Worm (Caenorhabditis elegans): Measurements from ENCODE around the gene ZK632.2.

Gene ZK632.2

ce11 chrIII:9806968-9807559 lies 8.2 kb downstream of the ZK632.2 start, which contains the start of gene ZK632.4:
Gene ZK632.4, minus strand, starts transcription at chrIII:9807454.
- TF ChIP-seq ZK546.5 (tag; optimal IDR thresholded peaks at IDR 0.05) (no peak), F13H6.1 (tag; optimal IDR thresholded peaks at IDR 0.05) (no peak), ztf-11 (tag; optimal IDR thresholded peaks at IDR 0.05) (no peak), R02D3.7 (tag; optimal IDR thresholded peaks at IDR 0.05) (no peak), lsy-2 (tag; optimal IDR thresholded peaks at IDR 0.05) (no peak), nhr-129 (tag; optimal IDR thresholded peaks at IDR 0.05) (peak; percentile 10), nhr-6 (tag; optimal IDR thresholded peaks at IDR 0.05) (no peak), sma-9 (GFP tag; optimal IDR thresholded peaks at IDR 0.05) (peak; percentile 56), sma-9 (tag; optimal IDR thresholded peaks at IDR 0.05) (no peak), nhr-21 (tag; optimal IDR thresholded peaks at IDR 0.05) (no peak), nhr-12 (tag; optimal IDR thresholded peaks at IDR 0.05) (no peak), nhr-25 (tag; optimal IDR thresholded peaks at IDR 0.05) (peak; percentile 28), skn-1 (tag; optimal IDR thresholded peaks at IDR 0.05) (no peak)

- TF ChIP-seq sma-9 (GFP tag; optimal IDR thresholded peaks at IDR 0.05) (peak; percentile 62), sma-9 (tag; optimal IDR thresholded peaks at IDR 0.05) (no peak), alr-1 (tag; optimal IDR thresholded peaks at IDR 0.05) (no peak), Y55F3AM.14 (GFP tag; optimal IDR thresholded peaks at IDR 0.05) (peak; percentile 3), blmp-1 (tag; optimal IDR thresholded peaks at IDR 0.05; ENCODE audit: insufficient read depth) (peak; percentile 46), nhr-21 (tag; optimal IDR thresholded peaks at IDR 0.05) (peak; percentile 63), elt-3 (tag; optimal IDR thresholded peaks at IDR 0.05) (no peak), nhr-129 (tag; optimal IDR thresholded peaks at IDR 0.05) (peak; percentile 13), zag-1 (tag; optimal IDR thresholded peaks at IDR 0.05) (no peak), gmeb-1 (tag; optimal IDR thresholded peaks at IDR 0.05) (peak; percentile 52), dmd-4 (tag; optimal IDR thresholded peaks at IDR 0.05) (no peak), aly-2 (tag; optimal IDR thresholded peaks at IDR 0.05) (no peak), ztf-1 (GFP tag; conservative IDR thresholded peaks at IDR 0.05) (no peak), fos-1 (tag; optimal IDR thresholded peaks at IDR 0.05) (no peak), ztf-4 (tag; optimal IDR thresholded peaks at IDR 0.05) (peak; percentile 14), lsy-2 (tag; optimal IDR thresholded peaks at IDR 0.05) (peak in 1 of 2 experiments; percentile 26), ama-1 (optimal IDR thresholded peaks at IDR 0.05) (peak; percentile 80), elt-1 (tag; optimal IDR thresholded peaks at IDR 0.05) (no peak), ceh-16 (tag; optimal IDR thresholded peaks at IDR 0.05) (no peak), unc-55 (GFP tag; optimal IDR thresholded peaks at IDR 0.05) (no peak), F13H6.1 (tag; optimal IDR thresholded peaks at IDR 0.05) (no peak), crh-2 (tag; optimal IDR thresholded peaks at IDR 0.05) (peak; percentile 23), nhr-12 (tag; optimal IDR thresholded peaks at IDR 0.05) (no peak), nhr-237 (tag; optimal IDR thresholded peaks at IDR 0.05) (no peak), sma-3 (GFP tag; optimal IDR thresholded peaks at IDR 0.05) (peak; percentile 61), sem-4 (tag; optimal IDR thresholded peaks at IDR 0.05) (no peak), snpc-4 (tag; optimal IDR thresholded peaks at IDR 0.05) (no peak), nhr-25 (tag; optimal IDR thresholded peaks at IDR 0.05) (peak; percentile 75), unc-62 (GFP tag; optimal IDR thresholded peaks at IDR 0.05) (no peak), mdl-1 (tag; optimal IDR thresholded peaks at IDR 0.05) (peak in 1 of 2 experiments; percentile 28)
Observed at ce11 chrIII:9807560-9808046, 8.7 kb downstream of the ZK632.2 start.

- TF ChIP-seq gmeb-1 (tag; optimal IDR thresholded peaks at IDR 0.05) (no peak), nhr-23 (tag; optimal IDR thresholded peaks at IDR 0.05) (no peak), nhr-129 (tag; optimal IDR thresholded peaks at IDR 0.05) (no peak), lsy-2 (tag; optimal IDR thresholded peaks at IDR 0.05) (peak in 1 of 2 experiments; percentile 65), ztf-4 (tag; optimal IDR thresholded peaks at IDR 0.05) (no peak), sma-9 (GFP tag; optimal IDR thresholded peaks at IDR 0.05) (peak; percentile 15), sma-9 (tag; optimal IDR thresholded peaks at IDR 0.05) (no peak), F13H6.1 (tag; optimal IDR thresholded peaks at IDR 0.05) (no peak), C34F6.9 (tag; optimal IDR thresholded peaks at IDR 0.05) (peak; percentile 69), nhr-77 (tag; optimal IDR thresholded peaks at IDR 0.05) (no peak), peb-1 (tag; optimal IDR thresholded peaks at IDR 0.05) (no peak), ztf-1 (GFP tag; conservative IDR thresholded peaks at IDR 0.05) (no peak), crh-2 (tag; optimal IDR thresholded peaks at IDR 0.05) (no peak), mdl-1 (tag; optimal IDR thresholded peaks at IDR 0.05) (no peak), ama-1 (optimal IDR thresholded peaks at IDR 0.05) (no peak), lin-13 (GFP tag; optimal IDR thresholded peaks at IDR 0.05) (no peak), ZK546.5 (tag; optimal IDR thresholded peaks at IDR 0.05) (no peak), fos-1 (tag; optimal IDR thresholded peaks at IDR 0.05) (no peak), zag-1 (tag; optimal IDR thresholded peaks at IDR 0.05) (no peak), nhr-6 (tag; optimal IDR thresholded peaks at IDR 0.05) (no peak), unc-55 (GFP tag; optimal IDR thresholded peaks at IDR 0.05) (peak; percentile 64), nhr-12 (tag; optimal IDR thresholded peaks at IDR 0.05) (no peak), nhr-10 (tag; optimal IDR thresholded peaks at IDR 0.05) (no peak), R02D3.7 (tag; optimal IDR thresholded peaks at IDR 0.05) (no peak), nhr-11 (tag; optimal IDR thresholded peaks at IDR 0.05) (no peak), lin-11 (tag; optimal IDR thresholded peaks at IDR 0.05) (no peak), sem-4 (tag; optimal IDR thresholded peaks at IDR 0.05) (no peak), lin-39 (tag; optimal IDR thresholded peaks at IDR 0.05) (no peak), egl-27 (tag; optimal IDR thresholded peaks at IDR 0.05) (no peak), alr-1 (tag; optimal IDR thresholded peaks at IDR 0.05) (no peak), aly-2 (tag; optimal IDR thresholded peaks at IDR 0.05) (no peak), skn-1 (tag; optimal IDR thresholded peaks at IDR 0.05) (no peak), Y55F3AM.14 (GFP tag; optimal IDR thresholded peaks at IDR 0.05) (no peak)
Observed at ce11 chrIII:9808179-9808578, 9.3 kb downstream of the ZK632.2 start, which contains the start of gene gtap-2. Gene gtap-2, plus strand, starts transcription at chrIII:9808544.
